Worm (Caenorhabditis elegans) whole organism, L1 larva: ENCODE results near the gene F09F9.3.

Source experiments
- aha-1 ChIP-seq: fragments of 150-350 bp; optimal IDR thresholded peaks from 2 replicates; lab custom pipeline; 2014; ENCODE audit warnings: missing biosample characterization, missing genetic modification characterization
- alr-1 ChIP-seq: fragments of 200-800 bp; sonication (Bioruptor generic); optimal IDR thresholded peaks from 2 replicates; lab custom pipeline; 2018; ENCODE audit warnings: borderline replicate concordance, mild to moderate bottlenecking, missing genetic modification characterization, missing compliant biosample characterization
- aly-2 ChIP-seq: fragments of 150-350 bp; optimal IDR thresholded peaks from 2 replicates; lab custom pipeline; 2014; ENCODE audit warnings: missing biosample characterization, missing genetic modification characterization
- ama-1 ChIP-seq: fragments of 150-350 bp; optimal IDR thresholded peaks from 2 replicates; lab custom pipeline; 2014
- ceh-8 ChIP-seq: fragments of 200-800 bp; sonication (Bioruptor generic); optimal IDR thresholded peaks from 2 replicates; lab custom pipeline; 2018; ENCODE audit warnings: mild to moderate bottlenecking, missing genetic modification characterization, moderate library complexity, missing compliant biosample characterization
- ceh-88 ChIP-seq: fragments of 200-800 bp; sonication (Bioruptor generic); IDR thresholded peaks from 2 replicates; pipeline ENCODE4 v1.3.6; 2022; ENCODE audit warnings: missing genetic modification characterization, missing compliant biosample characterization
- ceh-90 ChIP-seq: sonication (generic microtip); optimal IDR thresholded peaks from 2 replicates; lab custom pipeline; 2016; ENCODE audit warnings: missing genetic modification characterization, missing compliant biosample characterization
- ces-1 ChIP-seq: fragments of 150-350 bp; optimal IDR thresholded peaks from 2 replicates; lab custom pipeline; 2014; ENCODE audit warnings: missing biosample characterization, missing genetic modification reagents, missing genetic modification characterization
- dpl-1 ChIP-seq, 3 experiments: fragments of 150-350 bp in 2 of 3; sonication (generic microtip) in 1 of 3; optimal IDR thresholded peaks; 2 replicates each; lab custom pipeline; 2014 to 2017; ENCODE audit warnings: missing biosample characterization in 3 of 3, missing genetic modification characterization in 3 of 3, missing genetic modification reagents in 3 of 3
- efl-1 ChIP-seq, 4 experiments: fragments of 150-350 bp; optimal IDR thresholded peaks in 3 of 4; peaks in 1 of 4; 1 replicate in 1 of 4; 2 replicates in 3 of 4; lab custom pipeline; 2014; ENCODE audit warnings: missing biosample characterization in 2 of 4, missing genetic modification characterization in 2 of 4, missing genetic modification reagents in 2 of 4
- efl-3 ChIP-seq: fragments of 200-800 bp; sonication (Bioruptor generic); optimal IDR thresholded peaks from 2 replicates; lab custom pipeline; 2018; ENCODE audit warnings: mild to moderate bottlenecking, missing genetic modification characterization, missing compliant biosample characterization
- egl-13 ChIP-seq: sonication (generic microtip); optimal IDR thresholded peaks from 2 replicates; lab custom pipeline; 2016; ENCODE audit warnings: missing genotype, missing genetic modification reagents, missing genetic modification characterization, missing compliant biosample characterization
- elt-2 ChIP-seq: sonication (generic microtip); optimal IDR thresholded peaks from 2 replicates; lab custom pipeline; 2016; ENCODE audit warnings: missing genetic modification characterization, mild to moderate bottlenecking, inconsistent platforms, missing compliant biosample characterization, missing genetic modification reagents
- ets-5 ChIP-seq: fragments of 200-800 bp; sonication (Bioruptor generic); IDR thresholded peaks from 2 replicates; pipeline ENCODE4 v1.3.6; 2022; ENCODE audit warnings: missing genetic modification characterization, missing compliant biosample characterization
- fkh-10 ChIP-seq: sonication (generic microtip); optimal IDR thresholded peaks from 2 replicates; lab custom pipeline; 2017; ENCODE audit warnings: missing biosample characterization, missing genetic modification reagents, missing genetic modification characterization
- fkh-8 ChIP-seq: sonication (generic microtip); optimal IDR thresholded peaks from 2 replicates; lab custom pipeline; 2016; ENCODE audit warnings: mild to moderate bottlenecking, missing genetic modification characterization, missing compliant biosample characterization
- hlh-17 ChIP-seq: fragments of 200-800 bp; sonication (Bioruptor generic); optimal IDR thresholded peaks from 2 replicates; lab custom pipeline; 2018; ENCODE audit warnings: missing genetic modification characterization, mild to moderate bottlenecking, missing compliant biosample characterization, moderate library complexity, borderline replicate concordance
- hlh-4 ChIP-seq: sonication (generic microtip); optimal IDR thresholded peaks from 2 replicates; lab custom pipeline; 2016; ENCODE audit warnings: mild to moderate bottlenecking, missing genetic modification characterization, missing compliant biosample characterization
- hpl-2 ChIP-seq: fragments of 150-350 bp; optimal IDR thresholded peaks from 2 replicates; lab custom pipeline; 2014; ENCODE audit warnings: missing biosample characterization, missing genetic modification reagents, missing genetic modification characterization
- isw-1 ChIP-seq: fragments of 200-800 bp; sonication (Bioruptor generic); IDR thresholded peaks from 2 replicates; pipeline ENCODE4 v1.3.6; 2022; ENCODE audit warnings: missing genetic modification characterization, missing compliant biosample characterization
- jun-1 ChIP-seq: fragments of 150-350 bp; optimal IDR thresholded peaks from 2 replicates; lab custom pipeline; 2014; ENCODE audit warnings: missing biosample characterization, missing genetic modification reagents, missing genetic modification characterization
- lin-14 ChIP-seq: fragments of 200-800 bp; sonication (Bioruptor generic); optimal IDR thresholded peaks from 2 replicates; lab custom pipeline; 2018; ENCODE audit warnings: mild to moderate bottlenecking, missing genetic modification characterization, moderate library complexity, missing compliant biosample characterization
- lin-35 ChIP-seq, 2 experiments: fragments of 150-350 bp; optimal IDR thresholded peaks; 2 replicates each; lab custom pipeline; 2014; ENCODE audit warnings: missing biosample characterization in 2 of 2, missing genetic modification characterization in 2 of 2, missing genetic modification reagents in 2 of 2
- lin-39 ChIP-seq: fragments of 150-350 bp; optimal IDR thresholded peaks from 2 replicates; lab custom pipeline; 2014; ENCODE audit warnings: missing biosample characterization, missing genetic modification reagents, missing genetic modification characterization
- lsy-2 ChIP-seq, 2 experiments: fragments of 150-350 bp; optimal IDR thresholded peaks; 2 replicates each; lab custom pipeline; 2014; ENCODE audit warnings: missing biosample characterization in 2 of 2, missing genetic modification characterization in 2 of 2
- mab-9 ChIP-seq: fragments of 200-800 bp; sonication (Bioruptor generic); IDR thresholded peaks from 2 replicates; pipeline ENCODE4 v1.3.6; 2022; ENCODE audit warnings: missing genetic modification reagents, missing genetic modification characterization, missing compliant biosample characterization
- mdl-1 ChIP-seq, 2 experiments: fragments of 150-350 bp; optimal IDR thresholded peaks; 2 replicates each; lab custom pipeline; 2014 to 2017; ENCODE audit warnings: missing biosample characterization in 2 of 2, missing genetic modification characterization in 2 of 2, inconsistent platforms in 1 of 2
- mef-2 ChIP-seq: fragments of 150-350 bp; optimal IDR thresholded peaks from 2 replicates; lab custom pipeline; 2014; ENCODE audit warnings: missing biosample characterization, missing genetic modification characterization
- mep-1 ChIP-seq: fragments of 150-350 bp; optimal IDR thresholded peaks from 2 replicates; lab custom pipeline; 2014; ENCODE audit warnings: missing biosample characterization, missing genetic modification characterization
- nhr-11 ChIP-seq: fragments of 150-350 bp; optimal IDR thresholded peaks from 2 replicates; lab custom pipeline; 2014; ENCODE audit warnings: missing biosample characterization, missing genetic modification characterization
- nhr-237 ChIP-seq: fragments of 150-350 bp; optimal IDR thresholded peaks from 2 replicates; lab custom pipeline; 2014; ENCODE audit warnings: missing biosample characterization, missing genetic modification characterization
- nhr-47 ChIP-seq: sonication (generic microtip); optimal IDR thresholded peaks from 2 replicates; lab custom pipeline; 2016; ENCODE audit warnings: mild to moderate bottlenecking, missing genetic modification characterization, moderate library complexity, missing compliant biosample characterization
- nhr-71 ChIP-seq: sonication (generic microtip); optimal IDR thresholded peaks from 2 replicates; lab custom pipeline; 2016; ENCODE audit warnings: mild to moderate bottlenecking, missing genetic modification characterization, moderate library complexity, missing compliant biosample characterization
- nhr-76 ChIP-seq: sonication (generic microtip); optimal IDR thresholded peaks from 2 replicates; lab custom pipeline; 2017; ENCODE audit warnings: missing biosample characterization, missing genetic modification characterization
- nhr-84 ChIP-seq: sonication (generic microtip); optimal IDR thresholded peaks from 2 replicates; lab custom pipeline; 2017; ENCODE audit warnings: missing biosample characterization, missing genetic modification characterization
- nhr-85 ChIP-seq: sonication (generic microtip); peaks from one replicate; lab custom pipeline; 2016; ENCODE audit warnings: missing genetic modification characterization, inconsistent platforms, missing compliant biosample characterization
- nhr-90 ChIP-seq: sonication (generic microtip); optimal IDR thresholded peaks from 2 replicates; lab custom pipeline; 2016; ENCODE audit warnings: mild to moderate bottlenecking, missing genetic modification characterization, missing compliant biosample characterization; ENCODE audit not compliant: poor library complexity
- pqm-1 ChIP-seq: sonication (generic microtip); optimal IDR thresholded peaks from 3 replicates; lab custom pipeline; 2017; ENCODE audit warnings: missing biosample characterization, missing genetic modification characterization
- rnt-1 ChIP-seq: sonication (generic microtip); optimal IDR thresholded peaks from 2 replicates; lab custom pipeline; 2016; ENCODE audit warnings: mild to moderate bottlenecking, missing genetic modification characterization, moderate library complexity, missing compliant biosample characterization
- skn-1 ChIP-seq: fragments of 150-350 bp; optimal IDR thresholded peaks from 2 replicates; lab custom pipeline; 2014; ENCODE audit warnings: missing biosample characterization, missing genetic modification characterization
- snu-23 ChIP-seq: sonication (generic microtip); optimal IDR thresholded peaks from 2 replicates; lab custom pipeline; 2016; ENCODE audit warnings: missing genetic modification characterization, missing compliant biosample characterization
- sptf-1 ChIP-seq: fragments of 150-350 bp; optimal IDR thresholded peaks from 2 replicates; lab custom pipeline; 2014; ENCODE audit warnings: missing biosample characterization, missing genetic modification characterization
- sup-37 ChIP-seq: fragments of 200-800 bp; sonication (Bioruptor generic); optimal IDR thresholded peaks from 2 replicates; lab custom pipeline; 2018; ENCODE audit warnings: mild to moderate bottlenecking, missing genetic modification characterization, missing compliant biosample characterization
- swsn-7 ChIP-seq: sonication (generic microtip); optimal IDR thresholded peaks from 2 replicates; lab custom pipeline; 2016; ENCODE audit warnings: missing genetic modification characterization, missing compliant biosample characterization
- unc-30 ChIP-seq: sonication (generic microtip); optimal IDR thresholded peaks from 2 replicates; lab custom pipeline; 2017; ENCODE audit warnings: missing biosample characterization, missing genetic modification characterization
- unc-98 ChIP-seq: fragments of 200-800 bp; sonication (Bioruptor generic); IDR thresholded peaks from 2 replicates; pipeline ENCODE4 v1.3.6; 2022; ENCODE audit warnings: missing genetic modification characterization, missing compliant biosample characterization
- vab-15 ChIP-seq: sonication (generic microtip); optimal IDR thresholded peaks from 2 replicates; lab custom pipeline; 2017; ENCODE audit warnings: missing genotype, mild to moderate bottlenecking, missing genetic modification characterization, missing compliant biosample characterization
- xbp-1 ChIP-seq: sonication (generic microtip); optimal IDR thresholded peaks from 2 replicates; lab custom pipeline; 2016; ENCODE audit warnings: missing genetic modification characterization, missing compliant biosample characterization
- zag-1 ChIP-seq: fragments of 150-350 bp; optimal IDR thresholded peaks from 2 replicates; lab custom pipeline; 2014; ENCODE audit warnings: missing biosample characterization, missing genetic modification characterization
- zip-4 ChIP-seq: fragments of 200-800 bp; sonication (Bioruptor generic); optimal IDR thresholded peaks from 2 replicates; lab custom pipeline; 2018; ENCODE audit warnings: mild to moderate bottlenecking, missing genetic modification characterization, moderate library complexity, missing compliant biosample characterization
- ztf-11 ChIP-seq, 2 experiments: sonication (generic microtip); optimal IDR thresholded peaks; 2 replicates each; lab custom pipeline; 2016 to 2017; ENCODE audit warnings: missing genetic modification characterization in 2 of 2, missing biosample characterization in 1 of 2, missing compliant biosample characterization in 1 of 2

Gene F09F9.3

ce11 chrX:4147600-4148448 is 27.0 kb upstream of the F09F9.3 start:
- no peak for TF ChIP-seq swsn-7 (tag; lab: Kevin White, UChicago)
- TF ChIP-seq ceh-8: no peak
- TF ChIP-seq dpl-1 (GFP tag; optimal IDR thresholded peaks at IDR 0.05; lab: Kevin White, UChicago): no peak
- TF ChIP-seq zag-1 (tag; lab: Kevin White, UChicago): no peak
- TF ChIP-seq ceh-90 (tag; lab: Kevin White, UChicago): no peak
- no peak for TF ChIP-seq mab-9 (GFP tag; lab: Robert Waterston, UW)
- TF ChIP-seq hlh-17: no peak
- TF ChIP-seq elt-2 (tag; lab: Kevin White, UChicago): no peak
- TF ChIP-seq zip-4 (GFP tag; lab: Kevin White, UChicago): no peak
- peak; percentile 32 for TF ChIP-seq fkh-8 (tag; lab: Kevin White, UChicago)
- TF ChIP-seq sup-37 (GFP tag; lab: Kevin White, UChicago): no peak
- TF ChIP-seq vab-15 (tag; lab: Kevin White, UChicago): no peak
- peak; percentile 33 for TF ChIP-seq nhr-11 (tag; lab: Kevin White, UChicago)
- no peak for TF ChIP-seq efl-1 (optimal IDR thresholded peaks at IDR 0.05; lab: Kevin White, UChicago)
- peak in 1 of 2 experiments; percentile 71 for TF ChIP-seq efl-1 (GFP tag; optimal IDR thresholded peaks at IDR 0.05 in 1 of 2; lab: Kevin White, UChicago)
- no peak for TF ChIP-seq sptf-1 (tag; lab: Kevin White, UChicago)
- peak; percentile 6 for TF ChIP-seq lin-39 (tag; lab: Kevin White, UChicago)
- TF ChIP-seq efl-3 (GFP tag; lab: Kevin White, UChicago): no peak
- TF ChIP-seq egl-13 (tag; lab: Kevin White, UChicago): no peak
- no peak for TF ChIP-seq alr-1 (tag; lab: Kevin White, UChicago)
- TF ChIP-seq ama-1 (lab: Kevin White, UChicago): peak; percentile 32
- TF ChIP-seq nhr-90: peak; percentile 1
- peak; percentile 2 for TF ChIP-seq xbp-1 (tag; lab: Kevin White, UChicago)
- no peak for TF ChIP-seq fkh-10 (GFP tag; lab: Kevin White, UChicago)
- no peak for TF ChIP-seq nhr-76
- TF ChIP-seq unc-30 (tag; lab: Kevin White, UChicago): no peak
- no peak for TF ChIP-seq aha-1
- peak; percentile 72 for TF ChIP-seq nhr-85
- TF ChIP-seq lin-35 (GFP tag; optimal IDR thresholded peaks at IDR 0.05; lab: Kevin White, UChicago): no peak
- peak; percentile 71 for TF ChIP-seq aly-2 (tag; lab: Kevin White, UChicago)
- no peak for TF ChIP-seq mdl-1 (tag; optimal IDR thresholded peaks at IDR 0.05; lab: Kevin White, UChicago)
- TF ChIP-seq lsy-2 (tag; optimal IDR thresholded peaks at IDR 0.05; lab: Kevin White, UChicago): peak in 1 of 2 experiments; percentile 24
- TF ChIP-seq lin-14: peak; percentile 9
- no peak for TF ChIP-seq ztf-11 (tag; optimal IDR thresholded peaks at IDR 0.05; lab: Kevin White, UChicago)
- TF ChIP-seq mep-1: no peak
- no peak for TF ChIP-seq unc-98 (GFP tag; lab: Robert Waterston, UW)
- TF ChIP-seq ceh-88: no peak
- TF ChIP-seq hpl-2 (GFP tag; lab: Kevin White, UChicago): no peak
- TF ChIP-seq nhr-71 (tag; lab: Kevin White, UChicago): peak; percentile 46
- no peak for TF ChIP-seq ets-5 (GFP tag; lab: Robert Waterston, UW)
- TF ChIP-seq nhr-84 (tag; lab: Kevin White, UChicago): no peak
- no peak for TF ChIP-seq mef-2
- TF ChIP-seq hlh-4: peak; percentile 10
- no peak for TF ChIP-seq jun-1
- peak; percentile 6 for TF ChIP-seq snu-23 (GFP tag; lab: Kevin White, UChicago)
- TF ChIP-seq ces-1: no peak
- TF ChIP-seq pqm-1: no peak
- peak; percentile 24 for TF ChIP-seq skn-1 (tag; lab: Kevin White, UChicago)
- peak; percentile 22 for TF ChIP-seq nhr-47 (tag; lab: Kevin White, UChicago)
- peak; percentile 5 for TF ChIP-seq rnt-1 (tag; lab: Kevin White, UChicago)
- no peak for TF ChIP-seq nhr-237 (tag; lab: Kevin White, UChicago)
- no peak for TF ChIP-seq isw-1 (GFP tag; lab: Robert Waterston, UW)
